Worm (Caenorhabditis elegans) whole organism, L1 larva: ENCODE data around the gene F31E8.5.

ENCODE experiments used
- C34B4.2 ChIP-seq: sonication (generic microtip); optimal IDR thresholded peaks from 2 replicates; lab custom pipeline; 2017; ENCODE audit warnings: mild to moderate bottlenecking, missing genetic modification characterization, missing compliant biosample characterization
- F16B12.6 ChIP-seq: fragments of 150-350 bp; optimal IDR thresholded peaks from 2 replicates; lab custom pipeline; 2014; ENCODE audit warnings: missing biosample characterization, missing genetic modification characterization
- aha-1 ChIP-seq: fragments of 150-350 bp; optimal IDR thresholded peaks from 2 replicates; lab custom pipeline; 2014; ENCODE audit warnings: missing biosample characterization, missing genetic modification characterization
- alr-1 ChIP-seq: fragments of 200-800 bp; sonication (Bioruptor generic); optimal IDR thresholded peaks from 2 replicates; lab custom pipeline; 2018; ENCODE audit warnings: borderline replicate concordance, mild to moderate bottlenecking, missing genetic modification characterization, missing compliant biosample characterization
- blmp-1 ChIP-seq: fragments of 150-350 bp; optimal IDR thresholded peaks from 2 replicates; lab custom pipeline; 2014; ENCODE audit warnings: missing biosample characterization, missing genetic modification characterization
- ceh-63 ChIP-seq: fragments of 200-800 bp; sonication (Bioruptor generic); optimal IDR thresholded peaks from 2 replicates; lab custom pipeline; 2018; ENCODE audit warnings: mild to moderate bottlenecking, missing genetic modification characterization, missing compliant biosample characterization
- ceh-82 ChIP-seq, 3 experiments: fragments of 150-350 bp in 1 of 3; sonication (generic microtip) in 2 of 3; optimal IDR thresholded peaks; 2 replicates each; lab custom pipeline; 2014 to 2017; ENCODE audit warnings: missing biosample characterization in 3 of 3, missing genetic modification characterization in 3 of 3
- ceh-88 ChIP-seq: fragments of 200-800 bp; sonication (Bioruptor generic); IDR thresholded peaks from 2 replicates; pipeline ENCODE4 v1.3.6; 2022; ENCODE audit warnings: missing genetic modification characterization, missing compliant biosample characterization
- dpl-1 ChIP-seq, 3 experiments: fragments of 150-350 bp in 2 of 3; sonication (generic microtip) in 1 of 3; optimal IDR thresholded peaks; 2 replicates each; lab custom pipeline; 2014 to 2017; ENCODE audit warnings: missing biosample characterization in 3 of 3, missing genetic modification characterization in 3 of 3, missing genetic modification reagents in 3 of 3
- efl-1 ChIP-seq, 4 experiments: fragments of 150-350 bp; optimal IDR thresholded peaks in 3 of 4; peaks in 1 of 4; 1 replicate in 1 of 4; 2 replicates in 3 of 4; lab custom pipeline; 2014; ENCODE audit warnings: missing biosample characterization in 2 of 4, missing genetic modification characterization in 2 of 4, missing genetic modification reagents in 2 of 4
- efl-3 ChIP-seq: fragments of 200-800 bp; sonication (Bioruptor generic); optimal IDR thresholded peaks from 2 replicates; lab custom pipeline; 2018; ENCODE audit warnings: mild to moderate bottlenecking, missing genetic modification characterization, missing compliant biosample characterization
- elt-2 ChIP-seq: sonication (generic microtip); optimal IDR thresholded peaks from 2 replicates; lab custom pipeline; 2016; ENCODE audit warnings: missing genetic modification characterization, mild to moderate bottlenecking, inconsistent platforms, missing compliant biosample characterization, missing genetic modification reagents
- elt-3 ChIP-seq, 6 experiments: fragments of 150-350 bp in 1 of 6; sonication (generic microtip); optimal IDR thresholded peaks; 2 replicates each; lab custom pipeline; 2017 to 2018; ENCODE audit warnings: missing biosample characterization in 6 of 6, missing genetic modification characterization in 6 of 6, inconsistent platforms in 1 of 6
- fkh-8 ChIP-seq: sonication (generic microtip); optimal IDR thresholded peaks from 2 replicates; lab custom pipeline; 2016; ENCODE audit warnings: mild to moderate bottlenecking, missing genetic modification characterization, missing compliant biosample characterization
- hpl-2 ChIP-seq: fragments of 150-350 bp; optimal IDR thresholded peaks from 2 replicates; lab custom pipeline; 2014; ENCODE audit warnings: missing biosample characterization, missing genetic modification reagents, missing genetic modification characterization
- lin-14 ChIP-seq: fragments of 200-800 bp; sonication (Bioruptor generic); optimal IDR thresholded peaks from 2 replicates; lab custom pipeline; 2018; ENCODE audit warnings: mild to moderate bottlenecking, missing genetic modification characterization, moderate library complexity, missing compliant biosample characterization
- lin-15B ChIP-seq: fragments of 150-350 bp; sonication (generic microtip); optimal IDR thresholded peaks from 3 replicates; lab custom pipeline; 2014; ENCODE audit warnings: missing biosample characterization, missing genetic modification characterization
- lin-35 ChIP-seq, 2 experiments: fragments of 150-350 bp; optimal IDR thresholded peaks; 2 replicates each; lab custom pipeline; 2014; ENCODE audit warnings: missing biosample characterization in 2 of 2, missing genetic modification characterization in 2 of 2, missing genetic modification reagents in 2 of 2
- mdl-1 ChIP-seq, 2 experiments: fragments of 150-350 bp; optimal IDR thresholded peaks; 2 replicates each; lab custom pipeline; 2014 to 2017; ENCODE audit warnings: missing biosample characterization in 2 of 2, missing genetic modification characterization in 2 of 2, inconsistent platforms in 1 of 2
- mef-2 ChIP-seq: fragments of 150-350 bp; optimal IDR thresholded peaks from 2 replicates; lab custom pipeline; 2014; ENCODE audit warnings: missing biosample characterization, missing genetic modification characterization
- mep-1 ChIP-seq: fragments of 150-350 bp; optimal IDR thresholded peaks from 2 replicates; lab custom pipeline; 2014; ENCODE audit warnings: missing biosample characterization, missing genetic modification characterization
- nhr-11 ChIP-seq: fragments of 150-350 bp; optimal IDR thresholded peaks from 2 replicates; lab custom pipeline; 2014; ENCODE audit warnings: missing biosample characterization, missing genetic modification characterization
- nhr-20 ChIP-seq: sonication (generic microtip); optimal IDR thresholded peaks from 2 replicates; lab custom pipeline; 2016; ENCODE audit warnings: mild to moderate bottlenecking, missing genetic modification characterization, missing compliant biosample characterization
- nhr-28 ChIP-seq: fragments of 150-350 bp; optimal IDR thresholded peaks from 2 replicates; lab custom pipeline; 2014; ENCODE audit warnings: missing biosample characterization, missing genetic modification characterization
- nhr-47 ChIP-seq: sonication (generic microtip); optimal IDR thresholded peaks from 2 replicates; lab custom pipeline; 2016; ENCODE audit warnings: mild to moderate bottlenecking, missing genetic modification characterization, moderate library complexity, missing compliant biosample characterization
- nhr-71 ChIP-seq: sonication (generic microtip); optimal IDR thresholded peaks from 2 replicates; lab custom pipeline; 2016; ENCODE audit warnings: mild to moderate bottlenecking, missing genetic modification characterization, moderate library complexity, missing compliant biosample characterization
- nhr-76 ChIP-seq: sonication (generic microtip); optimal IDR thresholded peaks from 2 replicates; lab custom pipeline; 2017; ENCODE audit warnings: missing biosample characterization, missing genetic modification characterization
- nhr-84 ChIP-seq: sonication (generic microtip); optimal IDR thresholded peaks from 2 replicates; lab custom pipeline; 2017; ENCODE audit warnings: missing biosample characterization, missing genetic modification characterization
- nhr-90 ChIP-seq: sonication (generic microtip); optimal IDR thresholded peaks from 2 replicates; lab custom pipeline; 2016; ENCODE audit warnings: mild to moderate bottlenecking, missing genetic modification characterization, missing compliant biosample characterization; ENCODE audit not compliant: poor library complexity
- pqm-1 ChIP-seq: sonication (generic microtip); optimal IDR thresholded peaks from 3 replicates; lab custom pipeline; 2017; ENCODE audit warnings: missing biosample characterization, missing genetic modification characterization
- rnt-1 ChIP-seq: sonication (generic microtip); optimal IDR thresholded peaks from 2 replicates; lab custom pipeline; 2016; ENCODE audit warnings: mild to moderate bottlenecking, missing genetic modification characterization, moderate library complexity, missing compliant biosample characterization
- snu-23 ChIP-seq: sonication (generic microtip); optimal IDR thresholded peaks from 2 replicates; lab custom pipeline; 2016; ENCODE audit warnings: missing genetic modification characterization, missing compliant biosample characterization
- sox-4 ChIP-seq: sonication (generic microtip); optimal IDR thresholded peaks from 2 replicates; lab custom pipeline; 2016; ENCODE audit warnings: missing genetic modification characterization, missing compliant biosample characterization
- sup-37 ChIP-seq: fragments of 200-800 bp; sonication (Bioruptor generic); optimal IDR thresholded peaks from 2 replicates; lab custom pipeline; 2018; ENCODE audit warnings: mild to moderate bottlenecking, missing genetic modification characterization, missing compliant biosample characterization
- tlp-1 ChIP-seq: fragments of 150-350 bp; optimal IDR thresholded peaks from 2 replicates; lab custom pipeline; 2014; ENCODE audit warnings: missing biosample characterization, missing genetic modification characterization
- vab-15 ChIP-seq: sonication (generic microtip); optimal IDR thresholded peaks from 2 replicates; lab custom pipeline; 2017; ENCODE audit warnings: missing genotype, mild to moderate bottlenecking, missing genetic modification characterization, missing compliant biosample characterization
- zag-1 ChIP-seq: fragments of 150-350 bp; optimal IDR thresholded peaks from 2 replicates; lab custom pipeline; 2014; ENCODE audit warnings: missing biosample characterization, missing genetic modification characterization

Gene F31E8.5

ce11 chrII:6800104-6800711, 6.9 kb downstream of the F31E8.5 start, which contains the start of gene F31E8.4 (continued):
- TF ChIP-seq alr-1 (tag; lab: Kevin White, UChicago) (no peak), C34B4.2 (tag; lab: Kevin White, UChicago) (no peak), lin-14 (peak; percentile 81), efl-3 (GFP tag; lab: Kevin White, UChicago) (no peak), lin-15B (tag; lab: Kevin White, UChicago) (no peak), ceh-82 (tag; optimal IDR thresholded peaks at IDR 0.05; lab: Kevin White, UChicago) (no peak), nhr-47 (tag; lab: Kevin White, UChicago) (no peak), mep-1 (tag; lab: Kevin White, UChicago) (peak; percentile 12), ceh-63 (GFP tag; lab: Kevin White, UChicago) (no peak), nhr-71 (tag; lab: Kevin White, UChicago) (peak; percentile 22), sup-37 (GFP tag; lab: Kevin White, UChicago) (no peak), nhr-20 (peak; percentile 47), nhr-84 (tag; lab: Kevin White, UChicago) (no peak), nhr-90 (tag; lab: Kevin White, UChicago) (peak; percentile 0), sox-4 (tag; lab: Kevin White, UChicago) (no peak), nhr-28 (no peak), hpl-2 (GFP tag; lab: Kevin White, UChicago) (no peak), F16B12.6 (tag; lab: Kevin White, UChicago) (no peak), elt-2 (tag; lab: Kevin White, UChicago) (peak; percentile 30), blmp-1 (tag; lab: Kevin White, UChicago) (peak; percentile 67), aha-1 (no peak), elt-3 (tag; optimal IDR thresholded peaks at IDR 0.05; lab: Kevin White, UChicago) (peak in 1 of 6 experiments; percentile 52), fkh-8 (tag; lab: Kevin White, UChicago) (no peak), snu-23 (GFP tag; lab: Kevin White, UChicago) (peak; percentile 38), mdl-1 (tag; optimal IDR thresholded peaks at IDR 0.05; lab: Kevin White, UChicago) (peak in 1 of 2 experiments; percentile 24), mef-2 (tag; lab: Kevin White, UChicago) (no peak), zag-1 (no peak)
- TF ChIP-seq, all 84 proteins: peak for 14

- TF ChIP-seq vab-15 (tag; lab: Kevin White, UChicago) (no peak), blmp-1 (tag; lab: Kevin White, UChicago) (peak; percentile 52)
These were observed 15.2 kb downstream of the F31E8.5 start, which contains the start of gene T13C2.2 for ce11 chrII:6791891-6792290. Gene T13C2.2 (plus strand): TSS chrII:6792191.

ce11 chrII:6788672-6789298, 18.3 kb downstream of the F31E8.5 start, which contains the start of gene T13C2.3:
Gene T13C2.3 (plus strand): TSS chrII:6789248.
- TF ChIP-seq fkh-8 (tag; lab: Kevin White, UChicago) (no peak), dpl-1 (GFP tag; optimal IDR thresholded peaks at IDR 0.05; lab: Kevin White, UChicago) (no peak), rnt-1 (peak; percentile 6), pqm-1 (tag; lab: Kevin White, UChicago) (no peak), lin-15B (tag; lab: Kevin White, UChicago) (no peak), tlp-1 (tag; lab: Kevin White, UChicago) (no peak), nhr-71 (tag; lab: Kevin White, UChicago) (no peak), ceh-63 (GFP tag; lab: Kevin White, UChicago) (no peak), lin-35 (GFP tag; optimal IDR thresholded peaks at IDR 0.05; lab: Kevin White, UChicago) (no peak), aha-1 (no peak), F16B12.6 (tag; lab: Kevin White, UChicago) (no peak), ceh-88 (GFP tag; lab: Robert Waterston, UW) (no peak), zag-1 (no peak), nhr-76 (tag; lab: Kevin White, UChicago) (no peak), lin-14 (peak; percentile 31), efl-1 (optimal IDR thresholded peaks at IDR 0.05; lab: Kevin White, UChicago) (no peak), efl-1 (GFP tag; optimal IDR thresholded peaks at IDR 0.05 in 1 of 2; lab: Kevin White, UChicago) (peak in 1 of 2 experiments; percentile 9), nhr-11 (tag; lab: Kevin White, UChicago) (no peak)
